Worm (Caenorhabditis elegans) whole organism, L1 larva: ENCODE measurements around the gene nucl-1.

Source experiments
- alr-1 ChIP-seq: fragments of 200-800 bp; sonication (Bioruptor generic); optimal IDR thresholded peaks from 2 replicates; lab custom pipeline; 2018; ENCODE audit warnings: borderline replicate concordance, mild to moderate bottlenecking, missing genetic modification characterization, missing compliant biosample characterization
- ceh-8 ChIP-seq: fragments of 200-800 bp; sonication (Bioruptor generic); optimal IDR thresholded peaks from 2 replicates; lab custom pipeline; 2018; ENCODE audit warnings: mild to moderate bottlenecking, missing genetic modification characterization, moderate library complexity, missing compliant biosample characterization
- elt-3 ChIP-seq, 6 experiments: fragments of 150-350 bp in 1 of 6; sonication (generic microtip); optimal IDR thresholded peaks; 2 replicates each; lab custom pipeline; 2017 to 2018; ENCODE audit warnings: missing biosample characterization in 6 of 6, missing genetic modification characterization in 6 of 6, inconsistent platforms in 1 of 6
- tlp-1 ChIP-seq: fragments of 150-350 bp; optimal IDR thresholded peaks from 2 replicates; lab custom pipeline; 2014; ENCODE audit warnings: missing biosample characterization, missing genetic modification characterization

- no peak for TF ChIP-seq alr-1 (tag; lab: Kevin White, UChicago)
- no peak for TF ChIP-seq ceh-8 (GFP tag; lab: Kevin White, UChicago)
- TF ChIP-seq elt-3 (tag; optimal IDR thresholded peaks at IDR 0.05; lab: Kevin White, UChicago): no peak
- no peak for TF ChIP-seq tlp-1 (tag; lab: Kevin White, UChicago)
These were observed 39.6 kb upstream of the nucl-1 start, which contains the start of gene F35H10.2 for ce11 chrIV:8328913-8329312.
